Worm (Caenorhabditis elegans) whole organism, L4 larva: ENCODE results near the gene suox-1.

Experiments used
- F26F4.8 ChIP-seq: fragments of 200-800 bp; sonication (Bioruptor generic); conservative IDR thresholded peaks from 2 replicates; pipeline ENCODE4 v1.3.6; 2022; ENCODE audit warnings: missing genetic modification characterization, missing compliant biosample characterization
- F37D6.2 ChIP-seq: sonication (generic microtip); optimal IDR thresholded peaks from 2 replicates; lab custom pipeline; 2016; ENCODE audit warnings: mild to moderate bottlenecking, missing genetic modification characterization, missing compliant biosample characterization
- F44E2.7 ChIP-seq: fragments of 200-800 bp; sonication (Bioruptor generic); IDR thresholded peaks from 2 replicates; pipeline ENCODE4 v2.1.2; 2022; ENCODE audit warnings: missing genetic modification characterization, missing compliant biosample characterization
- R02D3.7 ChIP-seq: fragments of 150-350 bp; sonication (generic microtip); optimal IDR thresholded peaks from 3 replicates; lab custom pipeline; 2014; ENCODE audit warnings: missing biosample characterization, missing genetic modification characterization
- Y48G9A.11 ChIP-seq: fragments of 200-800 bp; sonication (Bioruptor generic); IDR thresholded peaks from 2 replicates; pipeline ENCODE4 v1.3.6; 2022; ENCODE audit warnings: missing genetic modification reagents, missing genetic modification characterization, missing compliant biosample characterization
- aha-1 ChIP-seq: fragments of 150-350 bp; peaks from one replicate; lab custom pipeline; 2014; ENCODE audit warnings: missing biosample characterization, missing genetic modification characterization
- ceh-28 ChIP-seq: fragments of 150-350 bp; optimal IDR thresholded peaks from 2 replicates; lab custom pipeline; 2014; ENCODE audit warnings: missing biosample characterization, missing genetic modification reagents, missing genetic modification characterization
- ceh-62 ChIP-seq: sonication (generic microtip); optimal IDR thresholded peaks from 2 replicates; lab custom pipeline; 2017; ENCODE audit warnings: missing biosample characterization, missing genetic modification characterization
- ctbp-1 ChIP-seq: fragments of 200-800 bp; sonication (Bioruptor generic); IDR thresholded peaks from 2 replicates; pipeline ENCODE4 v1.3.6; 2022; ENCODE audit warnings: missing genetic modification reagents, missing genetic modification characterization, missing compliant biosample characterization
- daf-16 ChIP-seq, 3 experiments: sonication (generic microtip); optimal IDR thresholded peaks; 2 replicates each; lab custom pipeline; 2016 to 2017; ENCODE audit warnings: missing genetic modification characterization in 3 of 3, missing genetic modification reagents in 3 of 3, mild to moderate bottlenecking in 2 of 3, missing compliant biosample characterization in 2 of 3, missing biosample characterization in 1 of 3, moderate library complexity in 1 of 3
- dmd-8 ChIP-seq: fragments of 200-800 bp; sonication (Bioruptor generic); IDR thresholded peaks from 2 replicates; pipeline ENCODE4 v1.3.6; 2022; ENCODE audit warnings: missing genetic modification characterization, missing compliant biosample characterization
- dmd-9 ChIP-seq: fragments of 200-800 bp; sonication (Bioruptor generic); IDR thresholded peaks from 2 replicates; pipeline ENCODE4 v1.3.6; 2022; ENCODE audit warnings: missing genetic modification reagents, missing genetic modification characterization, missing compliant biosample characterization
- dve-1 ChIP-seq: sonication (generic microtip); optimal IDR thresholded peaks from 2 replicates; lab custom pipeline; 2017; ENCODE audit warnings: antibody characterized with exemption, mild to moderate bottlenecking, missing genetic modification characterization, missing compliant biosample characterization; ENCODE audit not compliant: insufficient read depth
- gei-8 ChIP-seq: fragments of 200-800 bp; sonication (Bioruptor generic); optimal IDR thresholded peaks from 2 replicates; lab custom pipeline; 2018; ENCODE audit warnings: mild to moderate bottlenecking, missing genetic modification characterization, missing compliant biosample characterization
- hlh-30 ChIP-seq: sonication (generic microtip); optimal IDR thresholded peaks from 2 replicates; lab custom pipeline; 2017; ENCODE audit warnings: antibody characterized with exemption, mild to moderate bottlenecking, missing genetic modification characterization, missing compliant biosample characterization; ENCODE audit not compliant: insufficient read depth
- lin-13 ChIP-seq: fragments of 150-350 bp; optimal IDR thresholded peaks from 2 replicates; lab custom pipeline; 2014; ENCODE audit warnings: missing biosample characterization, missing genetic modification reagents, missing genetic modification characterization
- mdt-29 ChIP-seq: fragments of 200-800 bp; sonication (Bioruptor generic); IDR thresholded peaks from 2 replicates; pipeline ENCODE4 v1.3.6; 2022; ENCODE audit warnings: missing genetic modification reagents, missing genetic modification characterization, missing compliant biosample characterization
- mep-1 ChIP-seq: fragments of 150-350 bp; sonication (generic microtip); optimal IDR thresholded peaks from 3 replicates; lab custom pipeline; 2014; ENCODE audit warnings: missing biosample characterization, missing genetic modification characterization
- mes-2 ChIP-seq: sonication (generic microtip); optimal IDR thresholded peaks from 2 replicates; lab custom pipeline; 2016; ENCODE audit warnings: missing genotype, mild to moderate bottlenecking, missing genetic modification characterization, missing compliant biosample characterization; ENCODE audit not compliant: poor library complexity, severe bottlenecking
- mxl-2 ChIP-seq: fragments of 200-800 bp; sonication (Bioruptor generic); conservative IDR thresholded peaks from 2 replicates; pipeline ENCODE4 v1.3.6; 2022; ENCODE audit warnings: missing genetic modification reagents, missing genetic modification characterization, missing compliant biosample characterization
- nhr-10 ChIP-seq: fragments of 150-350 bp; optimal IDR thresholded peaks from 2 replicates; lab custom pipeline; 2014; ENCODE audit warnings: missing biosample characterization, missing genetic modification characterization
- nhr-102 ChIP-seq: sonication (generic microtip); optimal IDR thresholded peaks from 2 replicates; lab custom pipeline; 2016; ENCODE audit warnings: mild to moderate bottlenecking, missing genetic modification characterization, moderate library complexity, missing compliant biosample characterization
- nhr-237 ChIP-seq: sonication (generic microtip); optimal IDR thresholded peaks from 2 replicates; lab custom pipeline; 2017; ENCODE audit warnings: missing biosample characterization, missing genetic modification characterization
- nhr-28 ChIP-seq: fragments of 150-350 bp; optimal IDR thresholded peaks from 2 replicates; lab custom pipeline; 2014; ENCODE audit warnings: missing biosample characterization, missing genetic modification characterization
- nhr-42 ChIP-seq: fragments of 200-800 bp; sonication (Bioruptor generic); IDR thresholded peaks from 2 replicates; pipeline ENCODE4 v1.3.6; 2022; ENCODE audit warnings: missing genetic modification characterization, missing compliant biosample characterization
- pha-4 ChIP-seq, 2 experiments: fragments of 150-350 bp in 1 of 2; fragments of 200-800 bp in 1 of 2; sonication (Bioruptor generic) in 1 of 2; IDR thresholded peaks in 1 of 2; optimal IDR thresholded peaks in 1 of 2; 2 replicates each; pipeline versions ENCODE4 v1.3.6 to Lab custom; 2014 to 2022; ENCODE audit warnings: missing genetic modification characterization in 2 of 2, missing genetic modification reagents in 2 of 2, missing biosample characterization in 1 of 2, missing compliant biosample characterization in 1 of 2
- saeg-2 ChIP-seq: fragments of 200-800 bp; sonication (Bioruptor generic); IDR thresholded peaks from 2 replicates; pipeline ENCODE4 v1.3.6; 2022; ENCODE audit warnings: missing genetic modification reagents, missing genetic modification characterization, missing compliant biosample characterization
- sdz-12 ChIP-seq: fragments of 200-800 bp; sonication (Bioruptor generic); optimal IDR thresholded peaks from 2 replicates; lab custom pipeline; 2018; ENCODE audit warnings: mild to moderate bottlenecking, missing genetic modification characterization, missing compliant biosample characterization
- set-16 ChIP-seq: fragments of 200-800 bp; sonication (Bioruptor generic); IDR thresholded peaks from 2 replicates; pipeline ENCODE4 v1.3.6; 2022; ENCODE audit warnings: missing genetic modification reagents, missing genetic modification characterization, missing compliant biosample characterization
- skn-1 ChIP-seq: fragments of 150-350 bp; optimal IDR thresholded peaks from 2 replicates; lab custom pipeline; 2014; ENCODE audit warnings: missing biosample characterization, missing genetic modification characterization
- snpc-4 ChIP-seq: fragments of 150-350 bp; optimal IDR thresholded peaks from 2 replicates; lab custom pipeline; 2014; ENCODE audit warnings: missing biosample characterization, missing genetic modification characterization
- unc-130 ChIP-seq: sonication (generic microtip); optimal IDR thresholded peaks from 2 replicates; lab custom pipeline; 2016; ENCODE audit warnings: missing genetic modification reagents, missing genetic modification characterization, missing compliant biosample characterization
- unc-62 ChIP-seq, 3 experiments: fragments of 150-350 bp in 1 of 3; sonication (generic microtip); optimal IDR thresholded peaks in 2 of 3; peaks in 1 of 3; 1 replicate in 1 of 3; 2 replicates in 2 of 3; lab custom pipeline; 2014 to 2017; ENCODE audit warnings: missing biosample characterization in 3 of 3, missing genetic modification characterization in 3 of 3, missing genetic modification reagents in 3 of 3, missing genotype in 1 of 3
- zfp-2 ChIP-seq: sonication (generic microtip); optimal IDR thresholded peaks from 2 replicates; lab custom pipeline; 2016; ENCODE audit warnings: mild to moderate bottlenecking, missing genetic modification characterization, missing compliant biosample characterization
- zip-11 ChIP-seq: fragments of 200-800 bp; sonication (Bioruptor generic); IDR thresholded peaks from 2 replicates; pipeline ENCODE4 v1.3.6; 2022; ENCODE audit warnings: missing genetic modification characterization, missing compliant biosample characterization
- ztf-11 ChIP-seq: fragments of 150-350 bp; optimal IDR thresholded peaks from 2 replicates; lab custom pipeline; 2014; ENCODE audit warnings: missing biosample characterization, missing genetic modification characterization

The suox-1 gene

DNA sequence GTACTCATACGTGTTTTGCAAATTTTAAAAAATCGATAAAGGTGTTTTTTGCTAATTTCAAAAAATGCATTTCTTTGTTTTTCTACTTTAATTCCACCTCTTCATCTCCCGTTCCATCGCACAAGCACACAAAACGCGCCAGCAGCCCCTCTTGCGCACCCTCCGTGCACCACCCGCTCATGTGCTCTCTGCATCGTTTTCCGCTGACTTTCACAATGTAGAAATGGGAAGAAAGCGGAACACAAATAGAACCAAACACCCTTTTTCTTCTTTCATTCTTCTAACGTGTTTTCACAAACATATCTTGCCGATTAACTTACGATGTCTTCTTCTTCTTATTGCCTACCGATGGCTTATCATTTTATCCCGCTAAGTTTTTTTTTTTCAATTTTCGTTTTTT lies 4.6 kb upstream of the suox-1 start (continued):
- TF ChIP-seq hlh-30 (tag; lab: Kevin White, UChicago): peak; percentile 96
- TF ChIP-seq R02D3.7: no peak
- peak; percentile 90 for TF ChIP-seq mes-2 (tag; lab: Kevin White, UChicago)
- no peak for TF ChIP-seq ceh-62 (tag; lab: Kevin White, UChicago)
- TF ChIP-seq mxl-2: peak; percentile 50; the same call in 1 of the 2 replicates
- no peak for TF ChIP-seq nhr-237 (tag; lab: Kevin White, UChicago)
- no peak for TF ChIP-seq snpc-4 (tag; lab: Kevin White, UChicago)
- peak; percentile 50; the same call in 1 of the 2 replicates for TF ChIP-seq set-16 (GFP tag; lab: Robert Waterston, UW)
- peak in 1 of 2 experiments; percentile 59 for TF ChIP-seq daf-16 (GFP tag; optimal IDR thresholded peaks at IDR 0.05; lab: Kevin White, UChicago)
- peak; percentile 35 for TF ChIP-seq daf-16 (tag; optimal IDR thresholded peaks at IDR 0.05; lab: Kevin White, UChicago)
- no peak for TF ChIP-seq gei-8 (GFP tag; lab: Kevin White, UChicago)
- no peak for TF ChIP-seq nhr-10 (tag; lab: Kevin White, UChicago)
- TF ChIP-seq dmd-8 (GFP tag; lab: Robert Waterston, UW): no peak
- TF ChIP-seq zip-11 (GFP tag; lab: Robert Waterston, UW): no peak
- TF ChIP-seq Y48G9A.11: no peak
- peak; percentile 90 for TF ChIP-seq lin-13
- TF ChIP-seq sdz-12 (GFP tag; lab: Kevin White, UChicago): no peak

DNA sequence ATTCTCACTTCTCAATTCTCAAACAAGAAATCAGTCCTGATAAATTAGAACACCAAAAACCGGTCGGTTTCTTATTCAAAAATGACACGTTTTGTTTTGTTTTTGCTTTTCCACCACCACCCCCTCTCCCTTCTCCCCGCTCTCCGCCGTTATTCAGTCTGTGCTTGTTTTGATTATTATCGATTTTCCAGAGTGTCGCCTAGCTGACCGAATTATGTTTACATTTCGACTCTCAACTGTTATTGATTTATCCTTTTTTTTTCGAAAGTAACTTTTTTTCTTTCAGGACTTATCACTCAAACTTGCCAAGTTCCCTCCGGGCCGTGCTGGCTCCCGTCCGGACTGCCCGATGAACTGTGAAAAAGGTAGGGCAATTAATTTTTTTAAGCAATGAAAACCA lies 4.0 kb upstream of the suox-1 start, which contains the start of gene gob-1:
TSS of gene gob-1 (plus strand) at position 281 of the 400 bp plus-strand sequence.
- no peak for TF ChIP-seq daf-16 (GFP tag; optimal IDR thresholded peaks at IDR 0.05; lab: Kevin White, UChicago)
- TF ChIP-seq daf-16 (tag; optimal IDR thresholded peaks at IDR 0.05; lab: Kevin White, UChicago): peak; percentile 38
- no peak for TF ChIP-seq nhr-42 (GFP tag; lab: Robert Waterston, UW)
- peak in 1 of 2 experiments; percentile 27 for TF ChIP-seq unc-62 (GFP tag; optimal IDR thresholded peaks at IDR 0.05 in 1 of 2; lab: Kevin White, UChicago)
- TF ChIP-seq unc-62 (tag; optimal IDR thresholded peaks at IDR 0.05; lab: Kevin White, UChicago): no peak
- no peak for TF ChIP-seq unc-130 (GFP tag; lab: Kevin White, UChicago)
- TF ChIP-seq ceh-28 (tag; lab: Kevin White, UChicago): peak; percentile 76
- no peak for TF ChIP-seq saeg-2 (GFP tag; lab: Robert Waterston, UW)
- no peak for TF ChIP-seq nhr-102 (tag; lab: Kevin White, UChicago)
- TF ChIP-seq ztf-11: no peak
- no peak for TF ChIP-seq skn-1 (tag; lab: Kevin White, UChicago)
- no peak for TF ChIP-seq F37D6.2 (tag; lab: Kevin White, UChicago)
- TF ChIP-seq mdt-29 (GFP tag; lab: Robert Waterston, UW): no peak
- TF ChIP-seq ctbp-1 (GFP tag; lab: Robert Waterston, UW): no peak
- peak; percentile 79 for TF ChIP-seq aha-1 (tag; lab: Kevin White, UChicago)
- no peak for TF ChIP-seq dmd-9 (GFP tag; lab: Robert Waterston, UW)
- no peak for TF ChIP-seq F26F4.8 (GFP tag; lab: Robert Waterston, UW)
- no peak for TF ChIP-seq pha-4 (GFP tag; IDR thresholded peaks at IDR 0.05; lab: Robert Waterston, UW)
- no peak for TF ChIP-seq pha-4 (tag; optimal IDR thresholded peaks at IDR 0.05; lab: Kevin White, UChicago)
- TF ChIP-seq zfp-2 (tag; lab: Kevin White, UChicago): no peak

- peak; percentile 50 for TF ChIP-seq nhr-28 (tag; lab: Kevin White, UChicago)
- no peak for TF ChIP-seq daf-16 (GFP tag; optimal IDR thresholded peaks at IDR 0.05; lab: Kevin White, UChicago)
- peak; percentile 58 for TF ChIP-seq daf-16 (tag; optimal IDR thresholded peaks at IDR 0.05; lab: Kevin White, UChicago)
- TF ChIP-seq aha-1 (tag; lab: Kevin White, UChicago): peak; percentile 16
- TF ChIP-seq ceh-62 (tag; lab: Kevin White, UChicago): no peak
- TF ChIP-seq zip-11 (GFP tag; lab: Robert Waterston, UW): no peak
- peak; percentile 32 for TF ChIP-seq mep-1 (tag; lab: Kevin White, UChicago)
- TF ChIP-seq Y48G9A.11: no peak
- no peak for TF ChIP-seq dmd-8 (GFP tag; lab: Robert Waterston, UW)
- TF ChIP-seq dve-1 (tag; lab: Kevin White, UChicago): peak; percentile 71
- no peak for TF ChIP-seq F44E2.7 (GFP tag; lab: Robert Waterston, UW)
- TF ChIP-seq hlh-30 (tag; lab: Kevin White, UChicago): peak; percentile 10
Measured at ce11 chrX:15494154-15494553, 3.2 kb upstream of the suox-1 start.
